Fruit fly (Drosophila melanogaster) whole organism, prepupa: ENCODE data around the gene CG14546.

Experiments
- CG11294 ChIP-seq: fragments of 200-800 bp; sonication (Bioruptor generic); IDR thresholded peaks from 2 replicates; pipeline ENCODE4 v1.3.6; 2022; ENCODE audit warnings: missing biosample characterization, missing genetic modification characterization
- CG11762 ChIP-seq: fragments of 200-800 bp; sonication (Bioruptor generic); optimal IDR thresholded peaks from 3 replicates; lab custom pipeline; 2016; ENCODE audit warnings: missing biosample characterization, missing genetic modification characterization; ENCODE audit not compliant: insufficient read depth
- CG1621 ChIP-seq: fragments of 200-800 bp; sonication (Bioruptor generic); optimal IDR thresholded peaks from 3 replicates; lab custom pipeline; 2018; ENCODE audit warnings: missing biosample characterization, mild to moderate bottlenecking, missing genetic modification characterization
- CG3032 ChIP-seq: fragments of 200-800 bp; optimal IDR thresholded peaks from 2 replicates; lab custom pipeline; 2019; ENCODE audit warnings: missing biosample characterization, mild to moderate bottlenecking, missing genetic modification characterization, moderate library complexity
- CG31627 ChIP-seq: fragments of 200-800 bp; sonication (Bioruptor generic); optimal IDR thresholded peaks from 3 replicates; lab custom pipeline; 2016; ENCODE audit warnings: missing biosample characterization, missing genetic modification characterization
- CG3919 ChIP-seq: fragments of 200-800 bp; sonication (Bioruptor generic); optimal IDR thresholded peaks from 3 replicates; lab custom pipeline; 2016; ENCODE audit warnings: missing biosample characterization, missing genetic modification characterization
- CG4318 ChIP-seq: fragments of 200-800 bp; sonication (Bioruptor generic); optimal IDR thresholded peaks from 3 replicates; lab custom pipeline; 2017; ENCODE audit warnings: missing biosample characterization, mild to moderate bottlenecking, missing genetic modification characterization
- CG6163 ChIP-seq: fragments of 200-800 bp; sonication (Bioruptor generic); IDR thresholded peaks from 3 replicates; pipeline ENCODE4 v1.3.6; 2022; ENCODE audit warnings: missing biosample characterization, missing genetic modification characterization
- CG6792 ChIP-seq: fragments of 200-800 bp; sonication (Bioruptor generic); optimal IDR thresholded peaks from 3 replicates; lab custom pipeline; 2016; ENCODE audit warnings: missing biosample characterization, missing genetic modification characterization
- CG6808 ChIP-seq: fragments of 200-800 bp; sonication (Bioruptor generic); optimal IDR thresholded peaks from 3 replicates; lab custom pipeline; 2017; ENCODE audit warnings: missing biosample characterization, missing genetic modification characterization, mild to moderate bottlenecking, moderate library complexity, missing genetic modification reagents
- CG6854 ChIP-seq: fragments of 200-800 bp; sonication (Bioruptor generic); optimal IDR thresholded peaks from 2 replicates; lab custom pipeline; 2017; ENCODE audit warnings: missing biosample characterization, mild to moderate bottlenecking, missing genetic modification characterization
- CG7368 ChIP-seq: fragments of 200-800 bp; sonication (Bioruptor generic); optimal IDR thresholded peaks from 3 replicates; lab custom pipeline; 2016; ENCODE audit warnings: missing biosample characterization, missing genetic modification characterization
- CG8119 ChIP-seq: fragments of 200-800 bp; sonication (Bioruptor generic); IDR thresholded peaks from 3 replicates; pipeline ENCODE4 v1.3.6; 2022; ENCODE audit warnings: missing biosample characterization, missing genetic modification characterization
- CG8319 ChIP-seq: fragments of 200-800 bp; sonication (Bioruptor generic); optimal IDR thresholded peaks from 3 replicates; lab custom pipeline; 2016; ENCODE audit warnings: missing biosample characterization, missing genetic modification characterization
- CG8632 ChIP-seq: fragments of 200-800 bp; sonication (Bioruptor generic); optimal IDR thresholded peaks from 3 replicates; lab custom pipeline; 2016; ENCODE audit warnings: missing biosample characterization, missing genetic modification characterization
- Eip93F ChIP-seq: fragments of 200-800 bp; sonication (Bioruptor generic); optimal IDR thresholded peaks from 2 replicates; lab custom pipeline; 2016; ENCODE audit warnings: missing biosample characterization, mild to moderate bottlenecking, missing genetic modification characterization
- Hr38 ChIP-seq: sonication (Bioruptor generic); optimal IDR thresholded peaks from 2 replicates; lab custom pipeline; 2016; ENCODE audit warnings: missing biosample characterization, missing genetic modification characterization
- Lpt ChIP-seq: fragments of 200-800 bp; sonication (Bioruptor generic); optimal IDR thresholded peaks from 3 replicates; lab custom pipeline; 2016; ENCODE audit warnings: missing biosample characterization, missing genetic modification characterization
- Met ChIP-seq: fragments of 200-800 bp; sonication (Bioruptor generic); optimal IDR thresholded peaks from 3 replicates; lab custom pipeline; 2016; ENCODE audit warnings: missing biosample characterization, missing genetic modification characterization
- OdsH ChIP-seq: fragments of 200-800 bp; sonication (Bioruptor generic); optimal IDR thresholded peaks from 3 replicates; lab custom pipeline; 2016; ENCODE audit warnings: missing biosample characterization, missing genetic modification characterization
- Sox102F ChIP-seq: fragments of 200-800 bp; sonication (Bioruptor generic); optimal IDR thresholded peaks from 2 replicates; lab custom pipeline; 2016; ENCODE audit warnings: missing biosample characterization, mild to moderate bottlenecking, missing genetic modification characterization
- Sox14 ChIP-seq: fragments of 200-800 bp; sonication (Bioruptor generic); optimal IDR thresholded peaks from 3 replicates; lab custom pipeline; 2016; ENCODE audit warnings: missing biosample characterization, missing genetic modification characterization
- Sox15 ChIP-seq: fragments of 200-800 bp; sonication (Bioruptor generic); optimal IDR thresholded peaks from 3 replicates; lab custom pipeline; 2016; ENCODE audit warnings: missing biosample characterization, missing genetic modification characterization
- acj6 ChIP-seq: fragments of 200-800 bp; sonication (Bioruptor generic); optimal IDR thresholded peaks from 3 replicates; lab custom pipeline; 2016; ENCODE audit warnings: missing biosample characterization, missing genetic modification characterization
- eg ChIP-seq: fragments of 200-800 bp; sonication (Bioruptor generic); IDR thresholded peaks from 3 replicates; pipeline ENCODE4 v1.3.6; 2022; ENCODE audit warnings: missing biosample characterization, missing genetic modification characterization
- esn ChIP-seq: fragments of 200-800 bp; sonication (Bioruptor generic); optimal IDR thresholded peaks from 2 replicates; lab custom pipeline; 2016; ENCODE audit warnings: missing biosample characterization, mild to moderate bottlenecking, missing genetic modification characterization, moderate library complexity
- lz ChIP-seq: fragments of 200-800 bp; sonication (Bioruptor generic); optimal IDR thresholded peaks from 3 replicates; lab custom pipeline; 2016; ENCODE audit warnings: missing biosample characterization, missing genetic modification characterization
- pdm3 ChIP-seq: fragments of 200-800 bp; sonication (Bioruptor generic); optimal IDR thresholded peaks from 3 replicates; lab custom pipeline; 2016; ENCODE audit warnings: missing biosample characterization, missing genetic modification characterization
- ss ChIP-seq, 2 experiments: fragments of 200-800 bp; sonication (Bioruptor generic); optimal IDR thresholded peaks; 2 replicates in 1 of 2; 3 replicates in 1 of 2; lab custom pipeline; 2017 to 2018; ENCODE audit warnings: mild to moderate bottlenecking in 2 of 2, missing biosample characterization in 2 of 2, missing genetic modification characterization in 2 of 2, moderate library complexity in 1 of 2
- svp ChIP-seq: fragments of 200-800 bp; sonication (Bioruptor generic); peaks from one replicate; lab custom pipeline; 2016; ENCODE audit warnings: missing biosample characterization, missing genetic modification characterization
- vri ChIP-seq: fragments of 200-800 bp; sonication (Bioruptor generic); optimal IDR thresholded peaks from 3 replicates; lab custom pipeline; 2016; ENCODE audit warnings: missing biosample characterization, mild to moderate bottlenecking, missing genetic modification characterization

Gene CG14546

dm6 chr3R:25961694-25962093 lies 39.3 kb upstream of the CG14546 start, which contains the start of gene boss:
boss (plus strand) TSS chr3R:25961994.
- TF ChIP-seq ss (GFP tag; optimal IDR thresholded peaks at IDR 0.05; lab: Kevin White, UChicago) (no peak), Sox15 (GFP tag; lab: Kevin White, UChicago) (no peak), CG7368 (GFP tag; lab: Kevin White, UChicago) (no peak), CG3919 (GFP tag; lab: Kevin White, UChicago) (no peak), CG8119 (GFP tag; lab: Robert Waterston, UW) (no peak), OdsH (GFP tag; lab: Kevin White, UChicago) (no peak), CG4318 (GFP tag; lab: Kevin White, UChicago) (no peak), Sox102F (no peak), Met (GFP tag; lab: Kevin White, UChicago) (no peak), Hr38 (GFP tag; lab: Kevin White, UChicago) (no peak), vri (GFP tag; lab: Kevin White, UChicago) (no peak), CG6808 (GFP tag; lab: Kevin White, UChicago) (no peak), CG6854 (GFP tag; lab: Kevin White, UChicago) (no peak), CG11294 (no peak), CG6163 (GFP tag; lab: Robert Waterston, UW) (no peak), acj6 (GFP tag; lab: Kevin White, UChicago) (no peak), CG3032 (tag; lab: Kevin White, UChicago) (no peak), esn (GFP tag; lab: Kevin White, UChicago) (no peak), pdm3 (GFP tag; lab: Kevin White, UChicago) (no peak)

dm6 chr3R:25958979-25959378 lies 36.5 kb upstream of the CG14546 start, which contains the start of gene CG14540:
CG14540 (plus strand) TSS chr3R:25959279.
- TF ChIP-seq svp (GFP tag; lab: Kevin White, UChicago) (no peak), CG6163 (GFP tag; lab: Robert Waterston, UW) (no peak), CG1621 (tag; lab: Kevin White, UChicago) (no peak), Sox14 (GFP tag; lab: Kevin White, UChicago) (no peak), acj6 (GFP tag; lab: Kevin White, UChicago) (no peak), ss (GFP tag; optimal IDR thresholded peaks at IDR 0.05; lab: Kevin White, UChicago) (no peak), CG6792 (GFP tag; lab: Kevin White, UChicago) (no peak), CG3919 (GFP tag; lab: Kevin White, UChicago) (no peak), CG31627 (GFP tag; lab: Kevin White, UChicago) (no peak), lz (no peak), CG7368 (GFP tag; lab: Kevin White, UChicago) (no peak), Lpt (no peak)

DNA sequence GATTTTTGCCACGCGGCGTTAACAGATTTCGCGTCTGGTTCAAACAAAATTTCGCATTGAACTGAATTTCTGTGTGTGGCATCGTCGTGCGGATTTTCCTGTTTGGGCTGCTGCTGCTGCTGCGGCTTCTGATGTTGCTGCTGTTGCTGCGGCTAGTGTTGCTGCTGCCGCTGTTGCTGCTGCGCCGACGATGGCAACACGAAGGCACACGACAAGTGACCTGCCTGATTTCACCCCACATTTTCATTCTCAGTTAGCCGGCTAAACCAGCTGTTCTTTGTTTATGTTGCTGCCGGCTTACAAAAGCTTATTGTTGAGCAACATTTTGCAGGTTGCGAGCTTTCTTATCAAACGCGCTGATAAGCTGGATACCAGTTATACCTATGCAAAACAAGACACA lies 33.7 kb upstream of the CG14546 start, which contains the start of gene CCAP-R:
Gene CCAP-R (minus strand): TSS at position 179 of the 400 bp plus-strand sequence.
- peak; percentile 30; the same call in 1 of the 3 replicates for TF ChIP-seq eg (GFP tag; lab: Robert Waterston, UW)
- TF ChIP-seq acj6 (GFP tag; lab: Kevin White, UChicago): no peak
- TF ChIP-seq CG6808 (GFP tag; lab: Kevin White, UChicago): no peak
- peak; percentile 70 for TF ChIP-seq CG3919 (GFP tag; lab: Kevin White, UChicago)
- TF ChIP-seq, all 60 proteins: peak for 2

DNA sequence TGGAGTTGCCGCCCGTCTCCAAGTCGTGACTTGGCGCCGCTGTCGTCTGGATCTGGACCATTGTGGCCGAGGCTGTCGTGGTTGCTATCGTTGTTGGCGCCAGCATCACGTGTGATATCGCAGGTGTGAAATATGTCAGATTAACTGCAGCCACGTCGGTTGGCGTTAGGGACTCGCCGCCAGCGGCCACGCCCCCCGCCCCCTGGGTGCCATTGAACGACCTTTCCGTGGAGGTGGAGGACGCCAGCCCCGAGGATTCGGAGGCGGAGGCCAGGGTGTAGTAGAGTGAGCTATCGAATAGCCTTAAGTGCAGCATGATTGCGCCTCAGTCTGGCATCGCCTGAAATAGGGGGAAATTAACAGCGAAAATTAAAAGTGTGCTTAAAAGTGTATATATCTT lies 18.9 kb upstream of the CG14546 start:
- no peak for TF ChIP-seq OdsH (GFP tag; lab: Kevin White, UChicago)

DNA sequence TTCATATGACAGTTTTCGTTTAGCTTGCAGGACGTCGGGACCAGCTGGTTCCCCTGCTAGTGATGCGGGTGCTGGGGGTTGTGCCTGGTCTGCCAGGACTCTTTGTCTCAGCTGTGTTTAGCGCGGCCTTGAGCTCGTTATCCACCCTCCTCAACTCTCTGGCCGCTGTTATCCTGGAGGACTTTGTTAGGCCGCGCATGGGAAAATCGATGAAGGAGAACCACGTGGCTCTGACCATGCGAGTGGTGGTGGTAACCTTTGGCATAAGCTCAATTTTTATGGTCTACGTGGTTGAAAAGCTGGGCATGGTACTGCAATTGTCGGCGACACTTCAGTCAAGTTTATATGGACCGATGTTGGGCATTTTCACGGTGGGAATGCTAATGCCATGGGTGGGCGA lies 2.5 kb downstream of the CG14546 start:
- TF ChIP-seq CG11762 (GFP tag; lab: Kevin White, UChicago) (no peak), CG4318 (GFP tag; lab: Kevin White, UChicago) (no peak), Hr38 (GFP tag; lab: Kevin White, UChicago) (no peak), Met (GFP tag; lab: Kevin White, UChicago) (no peak), CG8319 (GFP tag; lab: Kevin White, UChicago) (no peak), Eip93F (GFP tag; lab: Kevin White, UChicago) (no peak), Sox102F (no peak), lz (no peak), CG8632 (no peak)
- TF ChIP-seq, all 60 proteins: peak for 0
